Fruit fly (Drosophila melanogaster) whole organism, wandering third instar larva: ENCODE measurements around the gene CG17378.

Experiments used
- CG32264 ChIP-seq: fragments of 200-800 bp; sonication (Bioruptor generic); optimal IDR thresholded peaks from 2 replicates; lab custom pipeline; 2016; ENCODE audit warnings: missing biosample characterization, missing genetic modification characterization
- Dfd ChIP-seq: fragments of >200 bp; optimal IDR thresholded peaks from 2 replicates; lab custom pipeline; 2017; ENCODE audit warnings: missing biosample characterization, missing genetic modification characterization
- GATAd ChIP-seq: sonication (Bioruptor generic); optimal IDR thresholded peaks from 2 replicates; lab custom pipeline; 2016; ENCODE audit warnings: missing biosample characterization, missing genetic modification characterization
- HLH106 ChIP-seq: fragments of 200-800 bp; optimal IDR thresholded peaks from 3 replicates; lab custom pipeline; 2019; ENCODE audit warnings: missing biosample characterization, mild to moderate bottlenecking, missing genetic modification characterization, moderate library complexity
- Hnf4 ChIP-seq: fragments of 200-800 bp; sonication (Bioruptor generic); optimal IDR thresholded peaks from 2 replicates; lab custom pipeline; 2016; ENCODE audit warnings: missing biosample characterization, mild to moderate bottlenecking, missing genetic modification characterization
- Hr83 ChIP-seq: fragments of 200-300 bp; sonication (Bioruptor generic); optimal IDR thresholded peaks from 2 replicates; lab custom pipeline; 2016; ENCODE audit warnings: missing biosample characterization, mild to moderate bottlenecking, missing genetic modification characterization, moderate library complexity; ENCODE audit not compliant: poor library complexity, severe bottlenecking
- Jra ChIP-seq: sonication (Bioruptor generic); optimal IDR thresholded peaks from 2 replicates; lab custom pipeline; 2016; ENCODE audit warnings: missing biosample characterization, missing genetic modification characterization
- Mio ChIP-seq: sonication (Bioruptor generic); optimal IDR thresholded peaks from 2 replicates; lab custom pipeline; 2016; ENCODE audit warnings: missing biosample characterization, missing genetic modification characterization
- Myc ChIP-seq: fragments of >200 bp; optimal IDR thresholded peaks from 2 replicates; lab custom pipeline; 2017
- N ChIP-seq: fragments of >200 bp; optimal IDR thresholded peaks from 2 replicates; lab custom pipeline; 2018; ENCODE audit warnings: missing biosample characterization, missing external identifiers, missing genetic modification characterization
- OdsH ChIP-seq: fragments of 200-800 bp; sonication (Bioruptor generic); optimal IDR thresholded peaks from 2 replicates; lab custom pipeline; 2016; ENCODE audit warnings: missing biosample characterization, mild to moderate bottlenecking, missing genetic modification characterization
- Rel ChIP-seq, 2 experiments: fragments of 200-800 bp; sonication (Bioruptor generic) in 1 of 2; optimal IDR thresholded peaks; 2 replicates in 1 of 2; 3 replicates in 1 of 2; lab custom pipeline; 2016 to 2019; ENCODE audit warnings: mild to moderate bottlenecking in 2 of 2, missing biosample characterization in 2 of 2, missing genetic modification characterization in 2 of 2, moderate library complexity in 1 of 2
- Sp1 ChIP-seq: fragments of 200-800 bp; sonication (Bioruptor generic); optimal IDR thresholded peaks from 3 replicates; lab custom pipeline; 2019; ENCODE audit warnings: missing biosample characterization, mild to moderate bottlenecking, missing genetic modification characterization, moderate library complexity
- Vsx2 ChIP-seq: fragments of 200-300, 225-300 bp; sonication (Bioruptor generic); optimal IDR thresholded peaks from 2 replicates; lab custom pipeline; 2018; ENCODE audit warnings: missing biosample characterization, missing genetic modification characterization; ENCODE audit not compliant: partially characterized antibody
- br ChIP-seq: fragments of 200-800 bp; sonication (Bioruptor generic); optimal IDR thresholded peaks from 2 replicates; lab custom pipeline; 2016; ENCODE audit warnings: missing biosample characterization, missing genetic modification characterization
- brk ChIP-seq: fragments of 200-800 bp; sonication (Bioruptor generic); optimal IDR thresholded peaks from 2 replicates; lab custom pipeline; 2016; ENCODE audit warnings: missing biosample characterization, mild to moderate bottlenecking, missing genetic modification characterization
- dl ChIP-seq, 2 experiments: fragments of 175-275, 200-275 bp in 1 of 2; fragments of 200-275 bp in 1 of 2; sonication (Bioruptor generic); optimal IDR thresholded peaks; lab custom pipeline; 2018; ENCODE audit warnings: mild to moderate bottlenecking in 2 of 2, missing biosample characterization in 2 of 2, missing genetic modification characterization in 2 of 2, moderate library complexity in 2 of 2; ENCODE audit not compliant: partially characterized antibody in 2 of 2, insufficient read depth in 1 of 2
- dsf ChIP-seq: sonication (Bioruptor generic); optimal IDR thresholded peaks from 2 replicates; lab custom pipeline; 2016; ENCODE audit warnings: missing biosample characterization, missing genetic modification characterization, borderline replicate concordance
- ey ChIP-seq: fragments of 200-800 bp; sonication (Bioruptor generic); optimal IDR thresholded peaks from 2 replicates; lab custom pipeline; 2016; ENCODE audit warnings: missing biosample characterization, missing genetic modification characterization
- h ChIP-seq: fragments of 200-800 bp; sonication (Bioruptor generic); optimal IDR thresholded peaks from 3 replicates; lab custom pipeline; 2016; ENCODE audit warnings: missing biosample characterization, mild to moderate bottlenecking, missing genetic modification characterization
- jim ChIP-seq: fragments of 175-275, 200-325 bp; sonication (Bioruptor generic); optimal IDR thresholded peaks from 2 replicates; lab custom pipeline; 2016; ENCODE audit warnings: missing biosample characterization, mild to moderate bottlenecking, missing genetic modification characterization
- lola ChIP-seq: fragments of >200 bp; optimal IDR thresholded peaks from 2 replicates; lab custom pipeline; 2017; ENCODE audit warnings: missing biosample characterization, missing genetic modification characterization
- pan ChIP-seq: fragments of >200 bp; optimal IDR thresholded peaks from 2 replicates; lab custom pipeline; 2017
- sage ChIP-seq: fragments of 200-800 bp; sonication (Bioruptor generic); optimal IDR thresholded peaks from 2 replicates; lab custom pipeline; 2016; ENCODE audit warnings: missing biosample characterization, mild to moderate bottlenecking, missing genetic modification characterization
- sv ChIP-seq: fragments of 200-800 bp; sonication (Bioruptor generic); optimal IDR thresholded peaks from 3 replicates; lab custom pipeline; 2016; ENCODE audit warnings: missing biosample characterization, missing genetic modification characterization
- woc ChIP-seq: sonication (Bioruptor generic); optimal IDR thresholded peaks from 2 replicates; lab custom pipeline; 2016; ENCODE audit warnings: missing biosample characterization, mild to moderate bottlenecking, missing genetic modification characterization

Gene CG17378

dm6 chr2L:6751037-6751436 lies 22.8 kb upstream of the CG17378 start:
- TF ChIP-seq h (no peak), Jra (GFP tag; lab: Kevin White, UChicago) (no peak), sage (GFP tag; lab: Kevin White, UChicago) (no peak), brk (GFP tag; lab: Kevin White, UChicago) (no peak), HLH106 (tag; lab: Kevin White, UChicago) (no peak), jim (GFP tag; lab: Kevin White, UChicago) (no peak), N (GFP tag; lab: Kevin White, UChicago) (no peak), dl (GFP tag; optimal IDR thresholded peaks at IDR 0.05; lab: Kevin White, UChicago; ENCODE audit: insufficient read depth in 1 of 2, partially characterized antibody in 2 of 2) (no peak), lola (GFP tag; lab: Kevin White, UChicago) (no peak), GATAd (no peak), Sp1 (GFP tag; lab: Kevin White, UChicago) (no peak), woc (no peak)

- TF ChIP-seq h = no peak
- no peak for TF ChIP-seq Dfd (GFP tag; lab: Kevin White, UChicago)
- TF ChIP-seq brk (GFP tag; lab: Kevin White, UChicago) = no peak
- TF ChIP-seq ey (GFP tag; lab: Kevin White, UChicago) = no peak
- TF ChIP-seq Hr83 = no peak
These were observed 14.3 kb upstream of the CG17378 start, which contains the start of gene CG11322 for dm6 chr2L:6759528-6759927. CG11322 (minus strand) TSS chr2L:6759628.

dm6 chr2L:6772655-6773054 lies 1.2 kb upstream of the CG17378 start, which contains the start of gene LUBEL:
LUBEL (minus strand) TSS chr2L:6772755.
- no peak for TF ChIP-seq ey (GFP tag; lab: Kevin White, UChicago)
- no peak for TF ChIP-seq HLH106 (tag; lab: Kevin White, UChicago)
- no peak for TF ChIP-seq sv (GFP tag; lab: Kevin White, UChicago)
- no peak for TF ChIP-seq Jra (GFP tag; lab: Kevin White, UChicago)
- no peak for TF ChIP-seq Hnf4
- no peak for TF ChIP-seq Hr83
- TF ChIP-seq Dfd (GFP tag; lab: Kevin White, UChicago) = no peak
- no peak for TF ChIP-seq Myc
- no peak for TF ChIP-seq dl (GFP tag; optimal IDR thresholded peaks at IDR 0.05; lab: Kevin White, UChicago; ENCODE audit: insufficient read depth in 1 of 2, partially characterized antibody in 2 of 2)
- no peak for TF ChIP-seq CG32264

dm6 chr2L:6774853-6775252 lies 1.0 kb downstream of the CG17378 start:
- TF ChIP-seq Vsx2 (GFP tag; lab: Kevin White, UChicago) = no peak
- TF ChIP-seq, all 38 proteins: peak for 0

- TF ChIP-seq Jra (GFP tag; lab: Kevin White, UChicago) (no peak), HLH106 (tag; lab: Kevin White, UChicago) (no peak), Rel (GFP tag; optimal IDR thresholded peaks at IDR 0.05; lab: Kevin White, UChicago) (no peak), Rel (tag; optimal IDR thresholded peaks at IDR 0.05; lab: Kevin White, UChicago) (peak; percentile 97), lola (GFP tag; lab: Kevin White, UChicago) (no peak), pan (lab: Kevin White, UChicago) (no peak), jim (GFP tag; lab: Kevin White, UChicago) (no peak), br (GFP tag; lab: Kevin White, UChicago) (no peak), OdsH (GFP tag; lab: Kevin White, UChicago) (no peak), Mio (GFP tag; lab: Kevin White, UChicago) (no peak), Myc (peak; percentile 0), brk (GFP tag; lab: Kevin White, UChicago) (no peak)
These were observed 9.6 kb downstream of the CG17378 start for dm6 chr2L:6783395-6783794.

- no peak for TF ChIP-seq h
- no peak for TF ChIP-seq jim (GFP tag; lab: Kevin White, UChicago)
- TF ChIP-seq br (GFP tag; lab: Kevin White, UChicago) = no peak
- no peak for TF ChIP-seq dsf
- TF ChIP-seq, all 38 proteins: peak for 0
These were observed 10.4 kb downstream of the CG17378 start for dm6 chr2L:6784235-6784634.

- TF ChIP-seq GATAd (no peak), HLH106 (tag; lab: Kevin White, UChicago) (no peak)
These were observed 11.7 kb downstream of the CG17378 start for dm6 chr2L:6785583-6785982.
